Worm (Caenorhabditis elegans): Measurements from ENCODE around the gene cest-9.2.

The cest-9.2 gene

DNA sequence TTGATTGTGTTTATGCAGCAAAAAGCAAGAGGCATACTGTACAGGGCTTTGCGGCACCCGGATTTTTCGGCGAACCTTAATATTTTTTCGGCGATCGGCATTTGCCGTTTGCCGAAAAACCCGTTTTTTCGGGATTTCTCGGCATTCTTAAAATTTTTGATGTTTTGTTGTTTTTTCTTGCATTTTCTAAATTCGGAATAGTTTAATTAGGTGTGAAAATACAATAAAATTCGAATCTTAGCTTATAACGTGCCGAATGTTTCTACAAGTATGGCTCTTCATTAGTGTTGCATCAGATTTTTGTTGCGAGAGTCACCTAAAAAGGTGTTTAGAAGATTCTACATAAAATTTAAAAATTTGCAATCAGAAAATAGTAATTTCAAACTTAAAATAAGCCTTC, 53.7 kb downstream of the cest-9.2 start, which contains the start of gene C04B4.6:
Gene C04B4.6, minus strand, starts transcription at position 101 of the 400 bp plus-strand sequence.
- TF ChIP-seq nhr-2 (tag; optimal IDR thresholded peaks at IDR 0.05) (no peak), M03D4.4 (tag; optimal IDR thresholded peaks at IDR 0.05) (no peak), unc-62 (GFP tag; optimal IDR thresholded peaks at IDR 0.05) (no peak), ceh-83 (GFP tag; optimal IDR thresholded peaks at IDR 0.05) (no peak), lsy-2 (tag; optimal IDR thresholded peaks at IDR 0.05) (no peak), ces-1 (GFP tag; optimal IDR thresholded peaks at IDR 0.05) (no peak), unc-120 (tag; optimal IDR thresholded peaks at IDR 0.05; ENCODE audit: poor library complexity, severe bottlenecking) (no peak), ztf-11 (tag; optimal IDR thresholded peaks at IDR 0.05) (no peak), unc-39 (tag; optimal IDR thresholded peaks at IDR 0.05) (no peak), zip-8 (tag; optimal IDR thresholded peaks at IDR 0.05) (no peak), nhr-12 (tag; optimal IDR thresholded peaks at IDR 0.05) (no peak), elt-1 (tag; optimal IDR thresholded peaks at IDR 0.05; ENCODE audit: borderline replicate concordance, insufficient read depth) (no peak), bed-3 (GFP tag; optimal IDR thresholded peaks at IDR 0.05) (no peak), sem-2 (GFP tag; optimal IDR thresholded peaks at IDR 0.05) (no peak), snpc-4 (tag; optimal IDR thresholded peaks at IDR 0.05) (no peak), tbx-8 (GFP tag; optimal IDR thresholded peaks at IDR 0.05) (no peak), flh-1 (GFP tag; optimal IDR thresholded peaks at IDR 0.05) (no peak), sptf-1 (tag; optimal IDR thresholded peaks at IDR 0.05) (no peak)
